Worm (Caenorhabditis elegans): ENCODE data around the gene bre-5.

Gene bre-5

ce11 chrIV:12015586-12015985, 35.4 kb downstream of the bre-5 start, which contains the start of gene lips-6:
lips-6 (minus strand) TSS chrIV:12015686.
- TF ChIP-seq fkh-10 (GFP tag; optimal IDR thresholded peaks at IDR 0.05) (no peak), F13H6.1 (tag; optimal IDR thresholded peaks at IDR 0.05) (no peak), Y22D7AL.16 (tag; optimal IDR thresholded peaks at IDR 0.05) (no peak), pat-9 (tag; optimal IDR thresholded peaks at IDR 0.05) (no peak), nhr-232 (tag; optimal IDR thresholded peaks at IDR 0.05) (no peak), rnt-1 (tag; optimal IDR thresholded peaks at IDR 0.05) (no peak)

- no peak for TF ChIP-seq nhr-11 (tag; optimal IDR thresholded peaks at IDR 0.05)
- no peak for TF ChIP-seq rnt-1 (tag; optimal IDR thresholded peaks at IDR 0.05)
- TF ChIP-seq hlh-30 (tag; optimal IDR thresholded peaks at IDR 0.05; ENCODE audit: insufficient read depth): no peak
- no peak for TF ChIP-seq unc-3 (GFP tag; conservative IDR thresholded peaks at IDR 0.05)
- no peak for TF ChIP-seq unc-3 (tag; optimal IDR thresholded peaks at IDR 0.05)
- TF ChIP-seq odd-2 (tag; optimal IDR thresholded peaks at IDR 0.05): no peak
- no peak for TF ChIP-seq gmeb-2 (tag; optimal IDR thresholded peaks at IDR 0.05)
- no peak for TF ChIP-seq pax-1 (tag; optimal IDR thresholded peaks at IDR 0.05)
- TF ChIP-seq ztf-16 (tag; optimal IDR thresholded peaks at IDR 0.05): no peak
- TF ChIP-seq tbx-2 (tag; optimal IDR thresholded peaks at IDR 0.05): no peak
- no peak for TF ChIP-seq ref-2 (tag; optimal IDR thresholded peaks at IDR 0.05)
- TF ChIP-seq zip-5 (tag; optimal IDR thresholded peaks at IDR 0.05): no peak
- no peak for TF ChIP-seq ceh-19 (GFP tag; optimal IDR thresholded peaks at IDR 0.05)
- no peak for TF ChIP-seq lin-11 (tag; optimal IDR thresholded peaks at IDR 0.05)
- no peak for TF ChIP-seq K09A11.1 (tag; optimal IDR thresholded peaks at IDR 0.05; ENCODE audit: insufficient read depth)
- no peak for TF ChIP-seq lim-6 (tag; optimal IDR thresholded peaks at IDR 0.05)
- no peak for TF ChIP-seq sox-4 (tag; optimal IDR thresholded peaks at IDR 0.05)
These were observed 37.9 kb downstream of the bre-5 start, which contains the start of gene spe-17 for ce11 chrIV:12013120-12013519. spe-17 (plus strand) TSS chrIV:12013420.

ce11 chrIV:12012439-12013003, 38.5 kb downstream of the bre-5 start:
- TF ChIP-seq hlh-6 (tag; optimal IDR thresholded peaks at IDR 0.05): no peak
- TF ChIP-seq syd-9 (tag; optimal IDR thresholded peaks at IDR 0.05): no peak
- no peak for TF ChIP-seq ceh-45 (GFP tag; IDR thresholded peaks at IDR 0.05)
- TF ChIP-seq hlh-13 (GFP tag; optimal IDR thresholded peaks at IDR 0.05): no peak
- TF ChIP-seq ceh-14 (tag; optimal IDR thresholded peaks at IDR 0.05): peak; percentile 36
- TF ChIP-seq K09A11.1 (tag; optimal IDR thresholded peaks at IDR 0.05; ENCODE audit: insufficient read depth): no peak
- peak; percentile 8 for TF ChIP-seq nfya-1 (tag; optimal IDR thresholded peaks at IDR 0.05)
- TF ChIP-seq C38D4.7 (GFP tag; optimal IDR thresholded peaks at IDR 0.05): no peak
- peak; percentile 33 for TF ChIP-seq ceh-18 (tag; optimal IDR thresholded peaks at IDR 0.05)
- TF ChIP-seq zip-5 (tag; optimal IDR thresholded peaks at IDR 0.05): no peak
- peak; percentile 51 for TF ChIP-seq unc-55 (GFP tag; optimal IDR thresholded peaks at IDR 0.05)
- TF ChIP-seq rnt-1 (tag; optimal IDR thresholded peaks at IDR 0.05): peak; percentile 71
- TF ChIP-seq ceh-2 (tag; optimal IDR thresholded peaks at IDR 0.05): no peak

- TF ChIP-seq che-1 (tag; optimal IDR thresholded peaks at IDR 0.05) (no peak), rnt-1 (tag; optimal IDR thresholded peaks at IDR 0.05) (no peak), ets-4 (tag; optimal IDR thresholded peaks at IDR 0.05) (no peak), hlh-6 (tag; optimal IDR thresholded peaks at IDR 0.05) (no peak), K09A11.1 (tag; optimal IDR thresholded peaks at IDR 0.05; ENCODE audit: insufficient read depth) (no peak), hlh-8 (tag; optimal IDR thresholded peaks at IDR 0.05) (no peak), hlh-13 (GFP tag; optimal IDR thresholded peaks at IDR 0.05) (no peak)
These were observed 40.2 kb downstream of the bre-5 start, which contains the start of the genes ZK617.26 and unc-22 for ce11 chrIV:12010859-12011258. ZK617.26 (minus strand) TSS chrIV:12010959. unc-22 (minus strand) TSS chrIV:12011007.
